Worm (Caenorhabditis elegans): Measurements from ENCODE around the gene ZK1290.14.

- TF ChIP-seq med-1 (GFP tag; optimal IDR thresholded peaks at IDR 0.05; ENCODE audit: insufficient read depth) (no peak), tab-1 (GFP tag; IDR thresholded peaks at IDR 0.05) (no peak), ztf-23 (GFP tag; IDR thresholded peaks at IDR 0.05) (no peak), ztf-29 (GFP tag; IDR thresholded peaks at IDR 0.05) (no peak), T22C8.4 (GFP tag; IDR thresholded peaks at IDR 0.05) (no peak), flt-1 (GFP tag; IDR thresholded peaks at IDR 0.05) (no peak)
These were observed 6.4 kb downstream of the ZK1290.14 start, which contains the start of gene tph-1 for ce11 chrII:7549035-7549434.

Measured in whole organism, midembryonic.